Worm (Caenorhabditis elegans) whole organism, young adult: ENCODE results near the gene C40H5.2.

ENCODE experiments used
- B0019.2 ChIP-seq: fragments of 200-800 bp; sonication (Bioruptor generic); conservative IDR thresholded peaks from 2 replicates; pipeline ENCODE4 v1.3.6; 2022; ENCODE audit warnings: missing genetic modification reagents, missing genetic modification characterization, missing compliant biosample characterization
- B0035.1 ChIP-seq: sonication (generic microtip); optimal IDR thresholded peaks from 2 replicates; lab custom pipeline; 2016; ENCODE audit warnings: missing genetic modification characterization, mild to moderate bottlenecking, missing compliant biosample characterization, missing genotype, missing genetic modification reagents
- B0261.1 ChIP-seq: sonication (generic microtip); optimal IDR thresholded peaks from 2 replicates; lab custom pipeline; 2016; ENCODE audit warnings: mild to moderate bottlenecking, missing genetic modification characterization, moderate library complexity, missing compliant biosample characterization
- B0336.3 ChIP-seq: fragments of 200-800 bp; sonication (Bioruptor generic); IDR thresholded peaks from 2 replicates; pipeline ENCODE4 v1.3.6; 2022; ENCODE audit warnings: missing genetic modification characterization, missing compliant biosample characterization
- F22D6.2 ChIP-seq: sonication (generic microtip); optimal IDR thresholded peaks from 2 replicates; lab custom pipeline; 2016; ENCODE audit warnings: mild to moderate bottlenecking, missing genetic modification characterization, missing compliant biosample characterization
- F23B12.7 ChIP-seq: sonication (generic microtip); optimal IDR thresholded peaks from 2 replicates; lab custom pipeline; 2017; ENCODE audit warnings: missing genetic modification characterization, mild to moderate bottlenecking, missing compliant biosample characterization, antibody characterized with exemption, moderate library complexity; ENCODE audit not compliant: insufficient read depth
- F33H1.4 ChIP-seq: fragments of 200-800 bp; sonication (Bioruptor generic); IDR thresholded peaks from 2 replicates; pipeline ENCODE4 v1.3.6; 2022; ENCODE audit warnings: missing genetic modification reagents, missing genetic modification characterization, missing compliant biosample characterization
- F39B2.1 ChIP-seq: fragments of 200-800 bp; sonication (Bioruptor generic); IDR thresholded peaks from 2 replicates; pipeline ENCODE4 v1.3.6; 2022; ENCODE audit warnings: missing genetic modification reagents, missing genetic modification characterization, missing compliant biosample characterization
- F55B11.4 ChIP-seq: sonication (generic microtip); optimal IDR thresholded peaks from 2 replicates; lab custom pipeline; 2016; ENCODE audit warnings: missing compliant biosample characterization, missing genetic modification characterization, borderline replicate concordance; ENCODE audit not compliant: insufficient read depth
- K11D2.4 ChIP-seq: fragments of 200-800 bp; sonication (Bioruptor generic); IDR thresholded peaks from 2 replicates; pipeline ENCODE4 v1.3.6; 2022; ENCODE audit warnings: missing genetic modification reagents, missing genetic modification characterization, missing compliant biosample characterization
- K12H6.12 ChIP-seq: fragments of 200-800 bp; sonication (Bioruptor generic); optimal IDR thresholded peaks from 2 replicates; lab custom pipeline; 2018; ENCODE audit warnings: mild to moderate bottlenecking, missing genetic modification characterization, missing compliant biosample characterization
- Y67H2A.10 ChIP-seq: fragments of 200-800 bp; sonication (Bioruptor generic); conservative IDR thresholded peaks from 2 replicates; pipeline ENCODE4 v1.3.6; 2022; ENCODE audit warnings: missing genetic modification reagents, missing genetic modification characterization, missing compliant biosample characterization
- Y79H2A.3 ChIP-seq: fragments of 200-800 bp; sonication (Bioruptor generic); conservative IDR thresholded peaks from 2 replicates; pipeline ENCODE4 v1.3.6; 2022; ENCODE audit warnings: missing genetic modification reagents, missing genetic modification characterization, missing compliant biosample characterization
- aptf-2 ChIP-seq: fragments of 200-800 bp; sonication (Bioruptor generic); conservative IDR thresholded peaks from 2 replicates; pipeline ENCODE4 v1.3.6; 2022; ENCODE audit warnings: missing genetic modification reagents, missing genetic modification characterization, missing compliant biosample characterization
- aptf-3 ChIP-seq: fragments of 200-800 bp; sonication (Bioruptor generic); IDR thresholded peaks from 2 replicates; pipeline ENCODE4 v1.3.6; 2022; ENCODE audit warnings: missing genetic modification characterization, missing compliant biosample characterization
- athp-1 ChIP-seq: sonication (generic microtip); optimal IDR thresholded peaks from 2 replicates; lab custom pipeline; 2017; ENCODE audit warnings: mild to moderate bottlenecking, missing genetic modification characterization, missing compliant biosample characterization
- attf-3 ChIP-seq: fragments of 200-800 bp; sonication (Bioruptor generic); conservative IDR thresholded peaks from 2 replicates; pipeline ENCODE4 v1.3.6; 2022; ENCODE audit warnings: missing genetic modification reagents, missing genetic modification characterization, missing compliant biosample characterization
- attf-5 ChIP-seq: fragments of 200-800 bp; sonication (Bioruptor generic); optimal IDR thresholded peaks from 2 replicates; lab custom pipeline; 2018; ENCODE audit warnings: mild to moderate bottlenecking, missing genetic modification characterization, missing compliant biosample characterization
- ccch-3 ChIP-seq: fragments of 200-800 bp; sonication (Bioruptor generic); optimal IDR thresholded peaks from 2 replicates; lab custom pipeline; 2018; ENCODE audit warnings: mild to moderate bottlenecking, missing genetic modification characterization, missing compliant biosample characterization
- ceh-100 ChIP-seq: fragments of 200-800 bp; sonication (Bioruptor generic); IDR thresholded peaks from 2 replicates; pipeline ENCODE4 v1.3.6; 2022; ENCODE audit warnings: missing genetic modification reagents, missing genetic modification characterization, missing compliant biosample characterization
- ceh-27 ChIP-seq: fragments of 200-800 bp; sonication (Bioruptor generic); optimal IDR thresholded peaks from 2 replicates; lab custom pipeline; 2018; ENCODE audit warnings: mild to moderate bottlenecking, missing genetic modification characterization, moderate library complexity, missing compliant biosample characterization
- dpl-1 ChIP-seq: fragments of 150-350 bp; optimal IDR thresholded peaks from 2 replicates; lab custom pipeline; 2014; ENCODE audit warnings: missing biosample characterization, missing genetic modification reagents, missing genetic modification characterization
- efl-1 ChIP-seq: fragments of 150-350 bp; optimal IDR thresholded peaks from 2 replicates; lab custom pipeline; 2014; ENCODE audit warnings: missing biosample characterization, missing genetic modification reagents, missing genetic modification characterization
- egl-18 ChIP-seq: fragments of 200-800 bp; sonication (Bioruptor generic); IDR thresholded peaks from 2 replicates; pipeline ENCODE4 v1.3.6; 2022; ENCODE audit warnings: missing genetic modification reagents, missing genetic modification characterization, missing compliant biosample characterization
- egl-44 ChIP-seq: fragments of 200-800 bp; sonication (Bioruptor generic); IDR thresholded peaks from 2 replicates; pipeline ENCODE4 v1.3.6; 2022; ENCODE audit warnings: missing genetic modification reagents, missing genetic modification characterization, missing compliant biosample characterization
- hsf-1 ChIP-seq: fragments of 200-800 bp; sonication (Bioruptor generic); IDR thresholded peaks from 2 replicates; pipeline ENCODE4 v1.3.6; 2022; ENCODE audit warnings: missing genetic modification reagents, missing genetic modification characterization, missing compliant biosample characterization
- lag-1 ChIP-seq: fragments of 200-800 bp; sonication (Bioruptor generic); IDR thresholded peaks from 2 replicates; pipeline ENCODE4 v1.3.6; 2022; ENCODE audit warnings: missing genetic modification reagents, missing genetic modification characterization, missing compliant biosample characterization
- let-526 ChIP-seq: fragments of 200-800 bp; sonication (Bioruptor generic); IDR thresholded peaks from 2 replicates; pipeline ENCODE4 v1.3.6; 2022; ENCODE audit warnings: missing genetic modification reagents, missing genetic modification characterization, missing compliant biosample characterization
- lin-54 ChIP-seq: fragments of 200-800 bp; sonication (Bioruptor generic); optimal IDR thresholded peaks from 2 replicates; lab custom pipeline; 2018; ENCODE audit warnings: mild to moderate bottlenecking, missing genetic modification characterization, missing compliant biosample characterization
- madf-10 ChIP-seq: sonication (generic microtip); optimal IDR thresholded peaks from 2 replicates; lab custom pipeline; 2016; ENCODE audit warnings: mild to moderate bottlenecking, missing genetic modification characterization, missing compliant biosample characterization
- madf-3 ChIP-seq: fragments of 200-800 bp; sonication (Bioruptor generic); IDR thresholded peaks from 2 replicates; pipeline ENCODE4 v1.3.6; 2022; ENCODE audit warnings: missing genetic modification reagents, missing genetic modification characterization, missing compliant biosample characterization
- madf-6 ChIP-seq: fragments of 200-800 bp; sonication (Bioruptor generic); IDR thresholded peaks from 2 replicates; pipeline ENCODE4 v1.3.6; 2022; ENCODE audit warnings: missing genetic modification reagents, missing genetic modification characterization, missing compliant biosample characterization
- mes-4 ChIP-seq: sonication (generic microtip); optimal IDR thresholded peaks from 2 replicates; lab custom pipeline; 2016; ENCODE audit warnings: missing genotype, missing genetic modification characterization, missing compliant biosample characterization
- mxl-1 ChIP-seq: sonication (generic microtip); optimal IDR thresholded peaks from 2 replicates; lab custom pipeline; 2016; ENCODE audit warnings: missing genetic modification characterization, missing compliant biosample characterization
- nfya-1 ChIP-seq: sonication (generic microtip); optimal IDR thresholded peaks from 2 replicates; lab custom pipeline; 2017; ENCODE audit warnings: antibody characterized with exemption, missing compliant biosample characterization, missing genetic modification characterization, borderline replicate concordance; ENCODE audit not compliant: insufficient read depth
- nfya-2 ChIP-seq: fragments of 200-800 bp; sonication (Bioruptor generic); IDR thresholded peaks from 2 replicates; pipeline ENCODE4 v1.3.6; 2022; ENCODE audit warnings: missing genetic modification reagents, missing genetic modification characterization, missing compliant biosample characterization
- nfyb-1 ChIP-seq: fragments of 200-800 bp; sonication (Bioruptor generic); IDR thresholded peaks from 2 replicates; pipeline ENCODE4 v1.3.6; 2022; ENCODE audit warnings: missing genetic modification reagents, missing genetic modification characterization, missing compliant biosample characterization
- nhr-179 ChIP-seq: sonication (generic microtip); optimal IDR thresholded peaks from 2 replicates; lab custom pipeline; 2016; ENCODE audit warnings: mild to moderate bottlenecking, missing genetic modification characterization, missing compliant biosample characterization
- rcor-1 ChIP-seq: fragments of 200-800 bp; sonication (Bioruptor generic); IDR thresholded peaks from 2 replicates; pipeline ENCODE4 v1.3.6; 2022; ENCODE audit warnings: missing genetic modification reagents, missing genetic modification characterization, missing compliant biosample characterization
- sdz-38 ChIP-seq: sonication (generic microtip); optimal IDR thresholded peaks from 2 replicates; lab custom pipeline; 2016; ENCODE audit warnings: missing genotype, missing genetic modification characterization, missing compliant biosample characterization
- sptf-2 ChIP-seq: fragments of 200-800 bp; sonication (Bioruptor generic); optimal IDR thresholded peaks from 2 replicates; lab custom pipeline; 2018; ENCODE audit warnings: mild to moderate bottlenecking, missing genetic modification characterization, missing compliant biosample characterization
- tbp1 ChIP-seq: fragments of 200-800 bp; sonication (Bioruptor generic); optimal IDR thresholded peaks from 2 replicates; lab custom pipeline; 2018; ENCODE audit warnings: mild to moderate bottlenecking, missing genetic modification characterization, missing compliant biosample characterization
- tbx-9 ChIP-seq: sonication (generic microtip); optimal IDR thresholded peaks from 2 replicates; lab custom pipeline; 2016; ENCODE audit warnings: borderline replicate concordance, missing genetic modification characterization, inconsistent platforms, missing compliant biosample characterization
- tlf-1 ChIP-seq: fragments of 200-800 bp; sonication (Bioruptor generic); optimal IDR thresholded peaks from 2 replicates; lab custom pipeline; 2018; ENCODE audit warnings: mild to moderate bottlenecking, missing genetic modification characterization, missing compliant biosample characterization
- unc-62 ChIP-seq: fragments of 150-350 bp; optimal IDR thresholded peaks from 2 replicates; lab custom pipeline; 2014; ENCODE audit warnings: missing biosample characterization, missing genetic modification reagents, missing genetic modification characterization
- xnd-1 ChIP-seq: sonication (generic microtip); optimal IDR thresholded peaks from 2 replicates; lab custom pipeline; 2016; ENCODE audit warnings: missing genotype, missing genetic modification reagents, missing genetic modification characterization, missing compliant biosample characterization
- zim-3 ChIP-seq: sonication (generic microtip); optimal IDR thresholded peaks from 2 replicates; lab custom pipeline; 2017; ENCODE audit warnings: mild to moderate bottlenecking, missing genetic modification characterization, moderate library complexity, missing compliant biosample characterization
- ztf-22 ChIP-seq: fragments of 200-800 bp; sonication (Bioruptor generic); optimal IDR thresholded peaks from 2 replicates; lab custom pipeline; 2018; ENCODE audit warnings: mild to moderate bottlenecking, missing genetic modification characterization, moderate library complexity, missing compliant biosample characterization
- ztf-6 ChIP-seq: fragments of 200-800 bp; sonication (Bioruptor generic); IDR thresholded peaks from 2 replicates; pipeline ENCODE4 v1.3.6; 2022; ENCODE audit warnings: missing genetic modification reagents, missing genetic modification characterization, missing compliant biosample characterization

C40H5.2 gene

ce11 chrX:11757666-11758065, 11.8 kb downstream of the C40H5.2 start (continued):
- TF ChIP-seq F23B12.7 (tag; lab: Kevin White, UChicago) (peak; percentile 90), B0336.3 (GFP tag; lab: Robert Waterston, UW) (no peak), xnd-1 (tag; lab: Kevin White, UChicago) (no peak), hsf-1 (0 out of 2 replicates have a peak, but pooled peaks have one; percentile 54), nfyb-1 (GFP tag; lab: Robert Waterston, UW) (peak; percentile 91), attf-5 (peak; percentile 72), efl-1 (GFP tag; lab: Kevin White, UChicago) (no peak), tlf-1 (GFP tag; lab: Kevin White, UChicago) (peak; percentile 60), Y67H2A.10 (GFP tag; lab: Robert Waterston, UW) (no peak), B0261.1 (peak; percentile 97), F55B11.4 (tag; lab: Kevin White, UChicago) (no peak), let-526 (GFP tag; lab: Robert Waterston, UW) (peak; percentile 61; the same call in 1 of the 2 replicates), dpl-1 (GFP tag; lab: Kevin White, UChicago) (no peak), attf-3 (GFP tag; lab: Robert Waterston, UW) (no peak; the same call in 1 of the 2 replicates), madf-3 (GFP tag; lab: Robert Waterston, UW) (no peak), tbp1 (GFP tag; lab: Kevin White, UChicago) (peak; percentile 99), lag-1 (GFP tag; lab: Robert Waterston, UW) (no peak), zim-3 (tag; lab: Kevin White, UChicago) (no peak), ztf-22 (no peak), K11D2.4 (peak; percentile 77), ztf-6 (GFP tag; lab: Robert Waterston, UW) (peak; percentile 70; the same call in 1 of the 2 replicates), F22D6.2 (tag; lab: Kevin White, UChicago) (peak; percentile 40), B0019.2 (GFP tag; lab: Robert Waterston, UW) (peak; percentile 55; the same call in 1 of the 2 replicates), nfya-2 (GFP tag; lab: Robert Waterston, UW) (0 out of 2 replicates have a peak, but pooled peaks have one; percentile 70), lin-54 (peak; percentile 59), ceh-27 (GFP tag; lab: Kevin White, UChicago) (peak; percentile 85), madf-10 (tag; lab: Kevin White, UChicago) (peak; percentile 87), athp-1 (tag; lab: Kevin White, UChicago) (peak; percentile 52), aptf-3 (GFP tag; lab: Robert Waterston, UW) (no peak), F33H1.4 (GFP tag; lab: Robert Waterston, UW) (no peak), nfya-1 (no peak), tbx-9 (tag; lab: Kevin White, UChicago) (no peak), ccch-3 (GFP tag; lab: Kevin White, UChicago) (no peak), rcor-1 (GFP tag; lab: Robert Waterston, UW) (peak; percentile 87), Y79H2A.3 (0 out of 2 replicates have a peak, but pooled peaks have one; percentile 59), F39B2.1 (0 out of 2 replicates have a peak, but pooled peaks have one; percentile 52), aptf-2 (GFP tag; lab: Robert Waterston, UW) (peak; percentile 67), mes-4 (tag; lab: Kevin White, UChicago) (peak; percentile 88), ceh-100 (GFP tag; lab: Robert Waterston, UW) (peak; percentile 63), egl-18 (GFP tag; lab: Robert Waterston, UW) (0 out of 2 replicates have a peak, but pooled peaks have one; percentile 42), sptf-2 (peak; percentile 69), nhr-179 (tag; lab: Kevin White, UChicago) (no peak), B0035.1 (peak; percentile 63), mxl-1 (peak; percentile 93), madf-6 (GFP tag; lab: Robert Waterston, UW) (peak; percentile 73), egl-44 (peak; percentile 80), sdz-38 (tag; lab: Kevin White, UChicago) (no peak), unc-62 (no peak), K12H6.12 (peak; percentile 64)
